Worm (Caenorhabditis elegans): Measurements from ENCODE around the gene exo-1.

The exo-1 gene

ce11 chrIII:13464493-13465362, 41.4 kb downstream of the exo-1 start, which contains the start of gene kel-3 (continued):
- TF ChIP-seq ceh-40 (GFP tag; IDR thresholded peaks at IDR 0.05) (no peak), athp-1 (tag; optimal IDR thresholded peaks at IDR 0.05) (peak; percentile 98), ceh-79 (tag; optimal IDR thresholded peaks at IDR 0.05) (peak; percentile 96), rcor-1 (GFP tag; IDR thresholded peaks at IDR 0.05) (peak; percentile 74), nhr-27 (tag; optimal IDR thresholded peaks at IDR 0.05) (peak; percentile 76), Y67H2A.10 (GFP tag; conservative IDR thresholded peaks at IDR 0.05) (no peak), B0019.2 (GFP tag; conservative IDR thresholded peaks at IDR 0.05) (0 out of 2 replicates have a peak, but pooled peaks have one; percentile 42), hmg-1.2 (GFP tag; IDR thresholded peaks at IDR 0.05) (peak; percentile 56), hsf-1 (GFP tag; IDR thresholded peaks at IDR 0.05) (peak; percentile 89), egl-44 (GFP tag; IDR thresholded peaks at IDR 0.05) (0 out of 2 replicates have a peak, but pooled peaks have one; percentile 36), mel-28 (tag; optimal IDR thresholded peaks at IDR 0.05; ENCODE audit: borderline replicate concordance) (peak; percentile 21), sea-2 (GFP tag; IDR thresholded peaks at IDR 0.05) (peak; percentile 66; the same call in 1 of the 2 replicates), snpc-1.1 (tag; optimal IDR thresholded peaks at IDR 0.05; ENCODE audit: insufficient read depth) (peak; percentile 57), lag-1 (GFP tag; IDR thresholded peaks at IDR 0.05) (no peak), Y95B8A.8 (GFP tag; IDR thresholded peaks at IDR 0.05) (peak; percentile 90), let-607 (tag; optimal IDR thresholded peaks at IDR 0.05) (peak; percentile 60 to 71), lin-40 (tag; optimal IDR thresholded peaks at IDR 0.05) (peak; percentile 51), atf-7 (tag; optimal IDR thresholded peaks at IDR 0.05) (peak; percentile 81), ceh-58 (GFP tag; IDR thresholded peaks at IDR 0.05) (peak; percentile 89; the same call in 1 of the 2 replicates), attf-5 (GFP tag; optimal IDR thresholded peaks at IDR 0.05) (peak; percentile 70), ama-1 (optimal IDR thresholded peaks at IDR 0.05) (peak; percentile 97), ama-1 (GFP tag; optimal IDR thresholded peaks at IDR 0.05) (peak; percentile 50 to 96), snpc-3.4 (tag; optimal IDR thresholded peaks at IDR 0.05) (peak; percentile 63), Y56A3A.18 (GFP tag; IDR thresholded peaks at IDR 0.05) (peak; percentile 94), tlf-1 (GFP tag; optimal IDR thresholded peaks at IDR 0.05) (peak; percentile 97), unc-62 (GFP tag; optimal IDR thresholded peaks at IDR 0.05) (no peak), egrh-3 (GFP tag; IDR thresholded peaks at IDR 0.05) (0 out of 2 replicates have a peak, but pooled peaks have one; percentile 9), aptf-2 (GFP tag; conservative IDR thresholded peaks at IDR 0.05) (no peak), F10E7.11 (tag; optimal IDR thresholded peaks at IDR 0.05) (peak; percentile 97), sdz-38 (tag; optimal IDR thresholded peaks at IDR 0.05) (no peak), bed-2 (GFP tag; IDR thresholded peaks at IDR 0.05) (no peak), attf-6 (GFP tag; IDR thresholded peaks at IDR 0.05) (peak; percentile 87), rec-8 (tag; optimal IDR thresholded peaks at IDR 0.05) (peak; percentile 31 to 57), F57C9.4 (tag; optimal IDR thresholded peaks at IDR 0.05) (peak; percentile 92), F23B12.7 (tag; optimal IDR thresholded peaks at IDR 0.05; ENCODE audit: insufficient read depth) (peak; percentile 73), efl-1 (GFP tag; optimal IDR thresholded peaks at IDR 0.05) (peak; percentile 40), nfyb-1 (GFP tag; IDR thresholded peaks at IDR 0.05) (peak; percentile 94), nfya-2 (GFP tag; IDR thresholded peaks at IDR 0.05) (peak; percentile 83; the same call in 1 of the 2 replicates), egl-18 (GFP tag; IDR thresholded peaks at IDR 0.05) (0 out of 2 replicates have a peak, but pooled peaks have one; percentile 73), nfya-1 (tag; optimal IDR thresholded peaks at IDR 0.05; ENCODE audit: borderline replicate concordance, insufficient read depth) (no peak), die-1 (tag; optimal IDR thresholded peaks at IDR 0.05) (peak; percentile 78), ztf-22 (GFP tag; optimal IDR thresholded peaks at IDR 0.05) (peak; percentile 95), ztf-3 (GFP tag; optimal IDR thresholded peaks at IDR 0.05) (peak; percentile 91), gei-17 (GFP tag; optimal IDR thresholded peaks at IDR 0.05) (peak; percentile 10), T26A5.8 (tag; optimal IDR thresholded peaks at IDR 0.05) (peak; percentile 98), dpff-1 (tag; optimal IDR thresholded peaks at IDR 0.05) (peak; percentile 98)

Measured in whole organism, young adult.